Worm (Caenorhabditis elegans): ENCODE data around the gene H12C20.7.

- no peak for TF ChIP-seq ceh-36 (tag; optimal IDR thresholded peaks at IDR 0.05)
- TF ChIP-seq F13C5.2 (tag; optimal IDR thresholded peaks at IDR 0.05), result no peak
- no peak for TF ChIP-seq ama-1 (optimal IDR thresholded peaks at IDR 0.05)
- TF ChIP-seq B0310.2 (tag; optimal IDR thresholded peaks at IDR 0.05), result no peak
- no peak for TF ChIP-seq tbx-37 (GFP tag; conservative IDR thresholded peaks at IDR 0.05)
- no peak for TF ChIP-seq scrt-1 (GFP tag; IDR thresholded peaks at IDR 0.05)
Measured at ce11 chrV:11554260-11554659, 18.5 kb downstream of the H12C20.7 start, which contains the start of gene duo-1.
